Fruit fly (Drosophila melanogaster) whole organism, larva: ENCODE results near the gene CG14546.
A peak's percentile ranks its signal among the peaks of the same experiment; 100 is the strongest.

Experiments
- noc ChIP-seq: fragments of 200-800 bp; sonication (Bioruptor generic); optimal IDR thresholded peaks from 3 replicates; lab custom pipeline; 2019; ENCODE audit warnings: missing biosample characterization, mild to moderate bottlenecking, missing genetic modification characterization, moderate library complexity

The CG14546 gene

DNA sequence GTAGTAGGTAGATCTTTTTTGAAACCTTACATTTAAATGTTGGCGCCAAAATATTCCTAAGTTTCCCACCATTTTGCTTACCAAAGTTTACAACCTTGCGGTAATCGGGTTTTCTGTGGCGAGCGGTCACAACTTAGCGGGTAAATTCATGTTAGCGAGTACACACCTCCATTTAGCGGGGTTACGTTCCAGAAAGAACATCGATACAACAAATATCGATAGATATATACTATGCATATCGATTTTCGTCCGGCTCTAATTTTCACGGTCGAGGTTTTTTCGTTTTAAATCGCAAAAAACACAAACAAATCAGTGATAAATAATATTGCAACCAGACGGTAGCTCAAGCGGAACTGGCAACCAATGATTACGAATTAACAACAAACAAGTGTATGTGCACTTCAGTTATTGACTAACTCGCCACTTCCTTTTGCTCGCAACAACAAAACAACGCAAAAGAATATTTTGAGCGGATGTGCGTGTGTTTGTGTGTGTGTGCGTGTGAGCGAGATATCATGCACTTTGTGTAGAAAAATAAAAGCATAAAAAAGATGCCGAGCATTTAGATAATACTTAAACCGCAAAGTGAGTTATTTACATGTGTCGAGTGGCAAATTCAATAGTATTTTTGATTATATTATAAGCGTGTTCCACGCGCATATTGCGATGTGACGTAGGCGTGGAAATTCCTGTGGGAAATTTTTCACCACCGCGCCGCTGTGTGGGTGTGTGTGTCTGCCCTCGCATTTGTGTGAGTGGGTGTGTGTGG lies 33.9 kb downstream of the CG14546 start, which contains the start of gene Lnk:
Lnk (plus strand) TSS at position 236 of the 769 bp plus-strand sequence.
- TF ChIP-seq noc, result peak; percentile 16

DNA sequence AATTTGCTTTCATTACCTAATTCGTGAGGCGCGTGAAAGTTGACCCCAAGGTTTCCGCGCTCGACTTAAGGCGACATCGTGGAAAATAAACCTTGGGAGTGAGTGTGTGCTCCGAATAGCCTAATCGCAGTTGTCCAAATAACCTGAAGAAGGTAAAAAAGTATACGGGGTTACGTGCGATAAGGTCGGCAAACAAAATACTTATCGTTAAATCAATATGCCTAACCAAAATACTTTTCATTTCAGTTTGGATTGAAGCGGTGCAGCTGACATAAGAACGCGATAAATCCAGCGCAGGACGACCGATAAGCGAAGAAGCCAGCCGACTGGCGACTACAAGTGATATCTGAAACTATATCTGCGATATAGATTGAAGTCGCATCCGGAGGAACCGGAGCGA lies 37.3 kb downstream of the CG14546 start:
- TF ChIP-seq noc, result no peak

DNA sequence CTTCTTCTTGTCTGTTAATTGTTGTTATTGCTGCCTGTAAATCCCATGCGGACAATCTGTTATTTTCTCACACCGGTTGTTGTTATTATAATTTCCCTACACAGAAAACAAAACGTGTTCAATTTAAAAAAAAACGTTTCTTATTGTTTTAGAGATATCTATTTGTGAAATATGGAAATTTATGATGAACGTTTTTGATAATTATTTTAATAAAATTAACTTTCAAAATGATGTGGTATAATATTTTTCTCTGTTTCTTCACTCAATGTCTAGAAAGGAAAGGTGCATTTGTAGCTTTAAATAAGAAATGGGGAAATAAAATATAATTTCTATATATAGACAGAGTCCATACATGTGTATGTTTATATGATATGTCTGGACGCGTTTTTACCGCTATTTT lies 38.1 kb downstream of the CG14546 start:
- TF ChIP-seq noc, result no peak

DNA sequence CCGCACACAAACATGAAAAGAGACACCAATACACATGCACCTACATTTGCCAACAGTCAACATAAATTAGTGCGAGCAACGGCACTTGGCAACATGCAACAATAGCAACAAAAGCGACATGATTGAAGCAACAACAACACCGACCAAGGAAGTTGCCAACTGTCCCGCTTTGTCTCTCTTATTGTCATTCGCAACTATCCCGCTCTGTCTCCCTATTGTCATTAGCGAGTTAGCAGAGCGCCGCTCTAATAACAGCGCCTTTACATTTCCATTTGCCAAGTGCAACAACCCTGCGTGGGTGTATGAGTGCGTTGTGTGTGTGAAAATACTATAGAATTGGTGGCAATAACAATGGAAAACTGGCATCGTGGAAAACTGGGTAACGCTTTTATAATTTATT lies 38.6 kb downstream of the CG14546 start:
- TF ChIP-seq noc, result no peak

DNA sequence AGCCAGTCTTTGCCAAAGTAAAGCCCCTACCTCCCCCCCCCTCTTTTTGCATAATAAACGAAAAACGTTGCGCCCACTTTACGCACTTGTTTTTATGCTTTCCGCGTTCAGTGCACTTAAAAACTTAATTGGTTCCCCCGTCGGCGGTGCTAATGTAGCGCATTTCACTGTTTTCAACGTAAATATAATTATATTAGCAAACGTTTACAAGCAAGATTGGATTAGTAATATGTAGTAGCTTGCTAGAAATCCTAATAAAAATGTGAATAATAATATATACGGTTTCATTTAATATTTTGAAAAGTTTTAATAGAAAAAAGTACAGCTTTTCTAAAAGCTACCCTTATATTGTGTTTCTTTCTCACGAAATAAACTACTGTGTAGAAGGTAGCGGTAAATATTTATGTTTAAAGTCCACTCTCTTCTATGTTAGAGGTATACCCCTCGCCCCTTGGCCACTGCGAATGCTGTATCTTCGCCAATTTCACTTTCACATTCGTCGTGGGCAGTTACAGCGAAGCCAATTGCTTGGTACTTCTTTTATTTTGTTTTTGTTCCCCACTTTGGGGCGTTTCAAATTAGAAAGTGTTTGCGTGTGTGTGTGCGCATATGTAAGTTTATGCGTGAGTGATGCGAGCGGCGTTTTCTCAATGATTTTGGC lies 39.7 kb downstream of the CG14546 start:
- TF ChIP-seq noc, result no peak

DNA sequence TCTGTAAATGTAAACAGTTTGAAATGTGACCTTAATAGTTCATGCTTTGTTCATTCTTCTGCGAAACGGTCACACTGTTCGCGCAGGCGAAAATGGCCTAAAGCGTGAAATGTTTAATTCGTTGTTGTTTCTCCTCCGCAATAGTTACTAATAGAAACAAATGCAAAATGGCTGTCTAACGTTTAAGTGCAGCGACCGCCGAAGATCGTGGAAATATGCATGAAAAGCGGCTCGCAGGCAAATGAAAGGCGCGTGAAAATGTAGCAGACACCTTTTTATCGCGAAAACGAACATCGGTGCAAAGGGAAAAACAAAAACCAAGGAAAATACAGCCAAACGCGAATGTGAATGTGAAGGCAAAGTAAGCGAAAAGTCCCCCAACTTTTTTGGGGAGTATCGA lies 40.5 kb downstream of the CG14546 start, which contains the start of gene SppL:
SppL (plus strand) TSS at position 70 of the 400 bp plus-strand sequence.
- TF ChIP-seq noc, result no peak

DNA sequence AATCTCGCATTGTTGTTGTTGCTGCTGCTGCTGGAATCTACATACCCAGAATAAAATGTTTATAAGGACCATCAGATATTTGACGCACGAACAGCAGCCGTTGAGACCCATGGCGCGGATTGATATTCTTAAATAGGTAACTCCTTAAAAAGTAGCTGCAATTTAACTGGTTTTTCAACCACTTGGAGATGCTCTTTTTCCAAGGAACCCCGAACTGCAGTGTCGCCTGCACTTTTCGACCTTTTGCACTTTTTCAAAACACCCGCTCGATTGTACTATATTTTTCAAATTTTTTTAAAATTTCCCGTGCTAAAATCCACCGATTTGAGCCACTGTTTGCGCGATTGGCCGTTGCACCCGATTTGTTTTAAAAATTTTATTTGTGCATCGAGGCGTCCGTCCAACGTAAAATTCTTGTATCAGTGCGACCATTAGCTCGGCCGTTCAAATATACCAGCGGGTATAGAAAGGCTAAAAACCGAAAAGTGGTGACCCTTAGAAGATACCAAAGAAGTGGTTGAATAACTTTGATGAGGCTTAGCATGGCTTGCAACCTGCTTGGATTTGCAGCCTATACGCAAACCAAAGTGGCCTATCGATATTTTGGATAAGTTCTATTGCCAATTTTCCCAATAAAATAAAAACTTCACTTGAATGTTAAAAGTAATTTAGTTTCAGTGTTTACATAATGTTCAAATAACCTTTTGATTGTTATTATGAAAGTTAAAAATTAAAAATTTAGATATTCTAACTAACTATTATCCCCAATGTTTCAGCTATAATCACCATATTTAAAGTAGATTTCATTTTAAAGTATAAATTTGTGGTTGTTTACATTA lies 41.2 kb downstream of the CG14546 start, which contains the start of gene Tsp96F:
Tsp96F (minus strand) TSS at position 457 of the 839 bp plus-strand sequence.
- no peak for TF ChIP-seq noc

DNA sequence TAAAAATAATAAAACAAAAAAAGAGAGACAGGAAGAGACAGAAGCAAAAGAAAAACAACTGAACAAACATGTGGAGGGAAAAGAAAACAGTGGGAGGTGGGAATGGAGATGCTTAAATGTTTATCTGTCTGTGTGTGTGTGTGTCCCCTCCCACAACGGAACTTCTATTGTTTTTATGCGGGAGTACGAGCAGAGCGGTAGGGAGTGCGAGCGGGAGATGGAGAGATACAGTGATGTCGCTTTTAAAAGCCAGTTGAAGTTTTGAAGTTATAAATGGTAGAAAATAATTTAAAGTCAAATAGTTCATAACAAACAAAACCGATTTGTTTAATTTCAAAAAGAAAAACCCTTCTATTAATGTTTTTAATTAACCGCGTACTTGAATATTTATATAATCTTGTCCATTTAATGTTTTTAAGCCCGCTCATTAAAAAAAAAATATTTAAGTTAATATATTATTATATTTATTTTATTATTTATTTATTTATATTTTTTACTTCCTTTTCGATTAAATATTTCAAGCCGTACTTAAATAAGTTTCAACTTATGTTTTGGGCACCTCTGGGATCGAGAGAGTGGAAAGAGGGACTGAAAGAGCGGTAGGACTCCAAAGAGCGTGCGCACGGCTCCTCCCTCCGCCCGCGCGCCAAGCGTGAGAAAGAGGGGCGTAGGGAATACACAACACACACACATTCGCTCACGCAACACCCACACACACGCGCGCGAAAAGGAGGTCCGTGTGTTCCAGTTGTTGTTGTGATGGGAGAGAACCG lies 42.0 kb downstream of the CG14546 start:
- TF ChIP-seq noc, result no peak

DNA sequence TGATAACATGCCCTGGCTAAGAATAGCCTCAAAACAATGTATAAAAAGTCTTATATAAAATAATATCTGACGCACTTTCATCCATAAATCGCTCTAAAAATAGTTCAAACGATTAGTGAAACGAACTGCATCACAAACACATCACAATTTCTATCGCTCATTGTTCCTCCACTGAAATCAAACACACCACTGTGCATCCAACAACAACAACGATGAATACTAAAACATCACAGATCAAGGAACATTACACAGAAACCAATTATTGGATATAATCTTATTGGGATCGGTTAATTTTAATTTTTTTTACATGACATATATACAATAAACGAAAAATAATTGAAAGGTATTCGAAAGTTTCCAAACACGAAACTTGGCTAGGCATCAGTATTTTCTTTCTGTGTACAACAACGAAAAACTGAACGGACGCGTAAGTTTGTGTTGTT lies 43.1 kb downstream of the CG14546 start:
- no peak for TF ChIP-seq noc

DNA sequence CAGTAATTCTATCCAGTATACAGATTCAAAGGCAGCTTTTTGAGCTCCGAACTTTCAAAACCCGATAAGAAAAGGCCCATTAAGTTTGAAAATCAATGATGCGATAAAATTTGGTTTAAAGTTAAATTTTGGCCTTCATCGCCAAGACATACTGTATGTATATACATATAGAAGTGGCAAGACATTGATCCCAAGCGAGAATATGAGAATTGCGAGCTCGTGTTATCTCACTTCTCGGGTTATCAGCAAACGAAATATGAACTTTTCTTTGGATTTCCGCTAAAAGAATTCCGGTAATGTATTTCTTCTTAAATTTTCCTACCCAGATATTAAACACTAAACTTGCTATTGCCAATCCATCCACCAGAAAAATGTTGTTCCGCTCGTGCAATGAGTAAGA lies 45.4 kb downstream of the CG14546 start:
- TF ChIP-seq noc, result no peak

DNA sequence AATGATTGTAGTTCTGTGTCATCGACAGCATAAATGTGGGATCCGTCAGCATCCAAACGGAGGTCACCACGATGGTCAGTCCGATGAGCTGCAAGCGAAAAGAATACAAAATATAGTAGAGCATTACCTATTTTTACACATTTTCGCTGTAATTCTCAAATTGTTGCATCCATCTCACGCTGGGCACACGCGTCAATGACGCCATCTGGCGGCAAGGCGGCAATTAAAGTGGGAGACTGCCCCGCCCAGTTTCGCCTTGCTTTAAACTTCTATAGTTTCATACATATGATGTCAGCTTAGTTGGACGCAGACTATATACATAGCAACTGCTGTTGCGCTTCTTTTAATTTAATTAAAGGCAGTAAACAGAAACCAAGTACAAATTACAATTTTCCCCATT lies 45.8 kb downstream of the CG14546 start:
- no peak for TF ChIP-seq noc
